Fruit fly (Drosophila melanogaster) whole organism, embryonic: ENCODE measurements around the gene Ubc6.

Source experiments
- CG10209 ChIP-seq: fragments of 200-800 bp; sonication (Bioruptor generic); optimal IDR thresholded peaks from 3 replicates; lab custom pipeline; 2017; ENCODE audit warnings: missing biosample characterization, mild to moderate bottlenecking, missing genetic modification characterization, missing genetic modification reagents
- CG12104 ChIP-seq: fragments of 200-800 bp; sonication (Bioruptor generic); optimal IDR thresholded peaks from 3 replicates; lab custom pipeline; 2016; ENCODE audit warnings: missing biosample characterization, missing genetic modification characterization
- CG14014 ChIP-seq: fragments of 200-800 bp; sonication (Bioruptor generic); IDR thresholded peaks from 2 replicates; pipeline ENCODE4 v1.3.6; 2022; ENCODE audit warnings: missing biosample characterization, missing genetic modification characterization
- CG14441 ChIP-seq: fragments of 200-800 bp; sonication (Bioruptor generic); IDR thresholded peaks from 2 replicates; pipeline ENCODE4 v1.3.6; 2022; ENCODE audit warnings: missing biosample characterization, missing genetic modification characterization
- CG15269 ChIP-seq: fragments of 200-800 bp; sonication (Bioruptor generic); optimal IDR thresholded peaks from 2 replicates; lab custom pipeline; 2018; ENCODE audit warnings: missing biosample characterization, mild to moderate bottlenecking, missing genetic modification characterization, moderate library complexity
- CG15479 ChIP-seq: fragments of 200-800 bp; sonication (Bioruptor generic); optimal IDR thresholded peaks from 3 replicates; lab custom pipeline; 2019; ENCODE audit warnings: missing biosample characterization, mild to moderate bottlenecking, missing genetic modification characterization, moderate library complexity
- CG1832 ChIP-seq: fragments of 200-800 bp; sonication (Bioruptor generic); optimal IDR thresholded peaks from 2 replicates; lab custom pipeline; 2017; ENCODE audit warnings: missing biosample characterization, mild to moderate bottlenecking, missing genetic modification characterization, inconsistent platforms
- CG31365 ChIP-seq: fragments of 200-800 bp; sonication (Bioruptor generic); optimal IDR thresholded peaks from 2 replicates; lab custom pipeline; 2018; ENCODE audit warnings: missing biosample characterization, mild to moderate bottlenecking, missing genetic modification characterization
- CG34224 ChIP-seq: fragments of 200-800 bp; sonication (Bioruptor generic); IDR thresholded peaks from 3 replicates; pipeline ENCODE4 v1.3.6; 2022; ENCODE audit warnings: missing biosample characterization, missing genetic modification characterization; ENCODE audit not compliant: partially characterized antibody
- CG5180 ChIP-seq: fragments of 200-800 bp; sonication (Bioruptor generic); optimal IDR thresholded peaks from 3 replicates; lab custom pipeline; 2017; ENCODE audit warnings: missing biosample characterization, missing genetic modification characterization, mild to moderate bottlenecking, moderate library complexity, missing genetic modification reagents
- CG8089 ChIP-seq: fragments of 200-800 bp; sonication (Bioruptor generic); optimal IDR thresholded peaks from 3 replicates; lab custom pipeline; 2016; ENCODE audit warnings: missing biosample characterization, missing genetic modification characterization
- CG8478 ChIP-seq: fragments of >200 bp; optimal IDR thresholded peaks from 2 replicates; lab custom pipeline; 2018
- CG8765 ChIP-seq: fragments of 200-800 bp; sonication (Bioruptor generic); IDR thresholded peaks from 2 replicates; pipeline ENCODE4 v1.3.6; 2022; ENCODE audit warnings: missing biosample characterization, missing genetic modification characterization
- CG9932 ChIP-seq: fragments of 200-800 bp; sonication (Bioruptor generic); IDR thresholded peaks from 2 replicates; pipeline ENCODE4 v1.3.6; 2022; ENCODE audit warnings: missing biosample characterization, missing genetic modification characterization
- Deaf1 ChIP-seq: fragments of 200-800 bp; optimal IDR thresholded peaks from 3 replicates; lab custom pipeline; 2019; ENCODE audit warnings: missing biosample characterization, mild to moderate bottlenecking, missing genetic modification characterization, moderate library complexity
- Drgx ChIP-seq: fragments of 200-800 bp; sonication (Bioruptor generic); IDR thresholded peaks from 2 replicates; pipeline ENCODE4 v1.3.6; 2022; ENCODE audit warnings: missing biosample characterization, missing genetic modification characterization
- Ets97D ChIP-seq: fragments of 200-800 bp; sonication (Bioruptor generic); optimal IDR thresholded peaks from 3 replicates; lab custom pipeline; 2016; ENCODE audit warnings: missing biosample characterization, missing genetic modification characterization
- Gug ChIP-seq: fragments of 200-800 bp; sonication (Bioruptor generic); IDR thresholded peaks from 4 replicates; pipeline ENCODE4 v1.3.6; 2022; ENCODE audit warnings: missing biosample characterization, missing genetic modification characterization
- Jarid2 ChIP-seq: fragments of 200-800 bp; sonication (Bioruptor generic); optimal IDR thresholded peaks from 3 replicates; lab custom pipeline; 2017; ENCODE audit warnings: mild to moderate bottlenecking, missing biosample characterization, missing genetic modification reagents, missing genetic modification characterization
- Sox100B ChIP-seq: fragments of 200-800 bp; sonication (Bioruptor generic); optimal IDR thresholded peaks from 3 replicates; lab custom pipeline; 2018; ENCODE audit warnings: missing biosample characterization, mild to moderate bottlenecking, missing genetic modification characterization
- Trl ChIP-seq, 3 experiments: fragments of >200 bp in 2 of 3; fragments of 200-800 bp in 1 of 3; sonication (Bioruptor generic) in 1 of 3; optimal IDR thresholded peaks; 2 replicates in 1 of 3; 3 replicates in 2 of 3; lab custom pipeline; 2016 to 2017; ENCODE audit warnings: missing biosample characterization in 1 of 3, missing genetic modification characterization in 1 of 3
- br ChIP-seq: fragments of >200 bp; optimal IDR thresholded peaks from 2 replicates; lab custom pipeline; 2017
- cad ChIP-seq: fragments of >200 bp; optimal IDR thresholded peaks from 2 replicates; lab custom pipeline; 2017; ENCODE audit warnings: missing biosample characterization, missing genetic modification characterization
- crol ChIP-seq: fragments of 200-800 bp; sonication (Bioruptor generic); IDR thresholded peaks from 2 replicates; pipeline ENCODE4 v1.3.6; 2022; ENCODE audit warnings: missing biosample characterization, missing genetic modification characterization
- dati ChIP-seq: fragments of 200-800 bp; sonication (Bioruptor generic); IDR thresholded peaks from 2 replicates; pipeline ENCODE4 v1.3.6; 2022; ENCODE audit warnings: missing biosample characterization, missing genetic modification characterization
- fd64A ChIP-seq: fragments of 200-800 bp; sonication (Bioruptor generic); optimal IDR thresholded peaks from 3 replicates; lab custom pipeline; 2018; ENCODE audit warnings: missing biosample characterization, mild to moderate bottlenecking, missing genetic modification characterization
- ftz-f1 ChIP-seq: fragments of 200-800 bp; sonication (Bioruptor generic); optimal IDR thresholded peaks from 2 replicates; lab custom pipeline; 2016; ENCODE audit warnings: missing biosample characterization, missing genetic modification characterization
- fu2 ChIP-seq: fragments of 200-800 bp; sonication (Bioruptor generic); optimal IDR thresholded peaks from 2 replicates; lab custom pipeline; 2016; ENCODE audit warnings: missing biosample characterization, missing genetic modification characterization
- gcm2 ChIP-seq: fragments of 200-800 bp; sonication (Bioruptor generic); optimal IDR thresholded peaks from 2 replicates; lab custom pipeline; 2016; ENCODE audit warnings: missing biosample characterization, missing genetic modification characterization
- gfzf ChIP-seq: fragments of 200-800 bp; sonication (Bioruptor generic); optimal IDR thresholded peaks from 2 replicates; lab custom pipeline; 2016; ENCODE audit warnings: missing biosample characterization, mild to moderate bottlenecking, missing genetic modification characterization, moderate library complexity
- gsb ChIP-seq: fragments of 200-800 bp; sonication (Bioruptor generic); IDR thresholded peaks from 2 replicates; pipeline ENCODE4 v1.3.6; 2022; ENCODE audit warnings: missing biosample characterization, missing genetic modification characterization
- lbe ChIP-seq: fragments of 200-800 bp; sonication (Bioruptor generic); optimal IDR thresholded peaks from 2 replicates; lab custom pipeline; 2016; ENCODE audit warnings: missing biosample characterization, mild to moderate bottlenecking, missing genetic modification characterization
- pan ChIP-seq, 4 experiments: fragments of >200 bp in 3 of 4; fragments of 200-800 bp in 1 of 4; sonication (Bioruptor generic) in 1 of 4; optimal IDR thresholded peaks in 3 of 4; IDR thresholded peaks in 1 of 4; 2 replicates each; pipeline versions ENCODE4 v1.3.6 to Lab custom; 2017 to 2022; ENCODE audit warnings: missing biosample characterization in 2 of 4, missing genetic modification characterization in 2 of 4, mixed read lengths in 1 of 4
- prd ChIP-seq, 3 experiments: fragments of >200 bp in 2 of 3; fragments of 200-800 bp in 1 of 3; sonication (Bioruptor generic) in 1 of 3; optimal IDR thresholded peaks in 2 of 3; IDR thresholded peaks in 1 of 3; 2 replicates in 2 of 3; 3 replicates in 1 of 3; pipeline versions ENCODE4 v1.3.6 to Lab custom; 2017 to 2022; ENCODE audit warnings: missing biosample characterization in 1 of 3, missing genetic modification characterization in 1 of 3
- pros ChIP-seq: fragments of 200-800 bp; sonication (Bioruptor generic); optimal IDR thresholded peaks from 3 replicates; lab custom pipeline; 2019; ENCODE audit warnings: missing biosample characterization, mild to moderate bottlenecking, missing genetic modification characterization, moderate library complexity
- ranshi ChIP-seq: fragments of 200-800 bp; sonication (Bioruptor generic); IDR thresholded peaks from 2 replicates; pipeline ENCODE4 v1.3.6; 2022; ENCODE audit warnings: missing biosample characterization, missing genetic modification characterization
- tll ChIP-seq, 2 experiments: fragments of 200-800 bp in 1 of 2; fragments of >200 bp in 1 of 2; sonication (Bioruptor generic) in 1 of 2; optimal IDR thresholded peaks; 2 replicates each; lab custom pipeline; 2017 to 2019; ENCODE audit warnings: missing biosample characterization in 2 of 2, missing genetic modification characterization in 2 of 2, mild to moderate bottlenecking in 1 of 2, moderate library complexity in 1 of 2
- trem ChIP-seq: fragments of 200-800 bp; optimal IDR thresholded peaks from 3 replicates; lab custom pipeline; 2019; ENCODE audit warnings: missing biosample characterization, mild to moderate bottlenecking, missing genetic modification characterization, moderate library complexity
- vfl ChIP-seq: fragments of 200-800 bp; sonication (Bioruptor generic); optimal IDR thresholded peaks from 2 replicates; lab custom pipeline; 2016; ENCODE audit warnings: missing biosample characterization, missing genetic modification characterization
- wek ChIP-seq: fragments of 200-800 bp; sonication (Bioruptor generic); optimal IDR thresholded peaks from 3 replicates; lab custom pipeline; 2018; ENCODE audit warnings: missing biosample characterization, mild to moderate bottlenecking, missing genetic modification characterization, moderate library complexity
- zfh1 ChIP-seq: fragments of 200-800 bp; sonication (Bioruptor generic); IDR thresholded peaks from 3 replicates; pipeline ENCODE4 v1.3.6; 2022; ENCODE audit warnings: missing biosample characterization, missing genetic modification characterization

Ubc6 gene

dm6 chr3R:4960107-4960506, 7.6 kb upstream of the Ubc6 start:
- TF ChIP-seq Gug (GFP tag; lab: Robert Waterston, UW) (no peak), CG8478 (peak; percentile 11), CG14441 (no peak), CG15269 (no peak), trem (tag; lab: Kevin White, UChicago) (no peak), CG15479 (GFP tag; lab: Kevin White, UChicago) (peak; percentile 60), fu2 (GFP tag; lab: Kevin White, UChicago) (no peak), CG5180 (GFP tag; lab: Kevin White, UChicago) (peak; percentile 81), tll (GFP tag; optimal IDR thresholded peaks at IDR 0.05; lab: Kevin White, UChicago) (peak in 1 of 2 experiments; percentile 5), cad (GFP tag; lab: Kevin White, UChicago) (peak; percentile 59)

- TF ChIP-seq wek (GFP tag; lab: Kevin White, UChicago) (no peak), CG12104 (GFP tag; lab: Kevin White, UChicago) (no peak), vfl (GFP tag; lab: Kevin White, UChicago) (no peak), lbe (no peak), CG10209 (GFP tag; lab: Kevin White, UChicago) (no peak), prd (optimal IDR thresholded peaks at IDR 0.05; lab: Kevin White, UChicago) (no peak), prd (GFP tag; IDR thresholded peaks at IDR 0.05; lab: Robert Waterston, UW) (no peak), CG9932 (GFP tag; lab: Robert Waterston, UW) (peak; percentile 15; the same call in 1 of the 2 replicates), ftz-f1 (no peak), Jarid2 (GFP tag; lab: Kevin White, UChicago) (no peak), CG14014 (GFP tag; lab: Robert Waterston, UW) (no peak), dati (no peak), CG8089 (GFP tag; lab: Kevin White, UChicago) (no peak), gfzf (GFP tag; lab: Kevin White, UChicago) (no peak), pan (optimal IDR thresholded peaks at IDR 0.05; lab: Kevin White, UChicago) (no peak), pan (GFP tag; optimal IDR thresholded peaks at IDR 0.05 in 1 of 2, IDR thresholded peaks at IDR 0.05 in 1 of 2) (no peak), Ets97D (no peak), br (lab: Kevin White, UChicago) (no peak), fd64A (no peak), zfh1 (GFP tag; lab: Robert Waterston, UW) (0 out of 3 replicates have a peak, but pooled peaks have one; percentile 6), CG31365 (tag; lab: Kevin White, UChicago) (no peak), CG8765 (GFP tag; lab: Robert Waterston, UW) (no peak), ranshi (no peak), gcm2 (GFP tag; lab: Kevin White, UChicago) (no peak), Drgx (GFP tag; lab: Robert Waterston, UW) (peak; percentile 63), gsb (GFP tag; lab: Robert Waterston, UW) (peak; percentile 24; the same call in 1 of the 2 replicates), CG34224 (no peak)
Measured at dm6 chr3R:4957812-4958211, 5.3 kb upstream of the Ubc6 start.

- TF ChIP-seq Deaf1 (peak; percentile 19), crol (GFP tag; lab: Robert Waterston, UW) (0 out of 2 replicates have a peak, but pooled peaks have one; percentile 7), Sox100B (GFP tag; lab: Kevin White, UChicago) (no peak), CG1832 (GFP tag; lab: Kevin White, UChicago) (peak; percentile 76), Trl (optimal IDR thresholded peaks at IDR 0.05; lab: Kevin White, UChicago) (peak in 1 of 2 experiments; percentile 27), Trl (GFP tag; optimal IDR thresholded peaks at IDR 0.05; lab: Kevin White, UChicago) (no peak), pros (GFP tag; lab: Kevin White, UChicago) (peak; percentile 25)
- TF ChIP-seq, all 482 proteins: peak for 5
Measured at dm6 chr3R:4955152-4955551, 2.7 kb upstream of the Ubc6 start, which contains the start of gene Jhbp3. Jhbp3 (minus strand) TSS chr3R:4955252.
